Worm (Caenorhabditis elegans) whole organism, mixed stage, embryonic: ENCODE results near the gene pnp-1.

Experiments used
- bed-3 ChIP-seq: fragments of 200-800 bp; sonication (Bioruptor generic); optimal IDR thresholded peaks from 3 replicates; lab custom pipeline; 2018; ENCODE audit warnings: mild to moderate bottlenecking, missing genetic modification characterization, moderate library complexity, missing compliant biosample characterization
- blmp-1 ChIP-seq: fragments of 150-350 bp; optimal IDR thresholded peaks from 2 replicates; lab custom pipeline; 2014; ENCODE audit warnings: missing biosample characterization, missing genetic modification characterization
- ces-1 ChIP-seq: fragments of 150-350 bp; optimal IDR thresholded peaks from 2 replicates; lab custom pipeline; 2014; ENCODE audit warnings: missing biosample characterization, missing genetic modification reagents, missing genetic modification characterization
- lsy-2 ChIP-seq: fragments of 150-350 bp; optimal IDR thresholded peaks from 2 replicates; lab custom pipeline; 2014; ENCODE audit warnings: missing biosample characterization, missing genetic modification characterization
- mab-5 ChIP-seq: fragments of 150-350 bp; optimal IDR thresholded peaks from 2 replicates; lab custom pipeline; 2014; ENCODE audit warnings: missing biosample characterization, missing genetic modification characterization
- mep-1 ChIP-seq: fragments of 150-350 bp; optimal IDR thresholded peaks from 2 replicates; lab custom pipeline; 2017; ENCODE audit warnings: missing biosample characterization, missing genetic modification reagents, missing genetic modification characterization, inconsistent platforms
- nhr-12 ChIP-seq: fragments of 150-350 bp; optimal IDR thresholded peaks from 2 replicates; lab custom pipeline; 2014; ENCODE audit warnings: missing biosample characterization, missing genetic modification characterization
- nhr-28 ChIP-seq: fragments of 150-350 bp; optimal IDR thresholded peaks from 2 replicates; lab custom pipeline; 2014; ENCODE audit warnings: missing biosample characterization, missing genetic modification characterization
- sem-2 ChIP-seq: fragments of 200-800 bp; sonication (Bioruptor generic); optimal IDR thresholded peaks from 2 replicates; lab custom pipeline; 2018; ENCODE audit warnings: mild to moderate bottlenecking, missing genetic modification characterization, missing compliant biosample characterization
- snpc-4 ChIP-seq: fragments of 150-350 bp; optimal IDR thresholded peaks from 2 replicates; lab custom pipeline; 2014; ENCODE audit warnings: missing biosample characterization, missing genetic modification characterization
- tbx-8 ChIP-seq: fragments of 200-800 bp; sonication (Bioruptor generic); optimal IDR thresholded peaks from 2 replicates; lab custom pipeline; 2018; ENCODE audit warnings: mild to moderate bottlenecking, missing genetic modification characterization, moderate library complexity, missing compliant biosample characterization
- unc-62 ChIP-seq: fragments of 150-350 bp; optimal IDR thresholded peaks from 2 replicates; lab custom pipeline; 2014; ENCODE audit warnings: missing biosample characterization, missing genetic modification reagents, missing genetic modification characterization

ce11 chrIV:290387-290786 lies 7.7 kb downstream of the pnp-1 start:
- TF ChIP-seq sem-2 (GFP tag; lab: Kevin White, UChicago) (no peak), ces-1 (no peak), unc-62 (GFP tag; lab: Kevin White, UChicago) (no peak), nhr-28 (tag; lab: Kevin White, UChicago) (no peak), snpc-4 (tag; lab: Kevin White, UChicago) (no peak), tbx-8 (no peak), mab-5 (tag; lab: Kevin White, UChicago) (no peak), nhr-12 (tag; lab: Kevin White, UChicago) (no peak), bed-3 (GFP tag; lab: Kevin White, UChicago) (no peak), lsy-2 (tag; lab: Kevin White, UChicago) (no peak), blmp-1 (tag; lab: Kevin White, UChicago) (no peak), mep-1 (no peak)
